Fruit fly (Drosophila melanogaster): ENCODE results near the gene schuy.

- TF ChIP-seq crol (GFP tag; IDR thresholded peaks at IDR 0.05) (no peak), ase (GFP tag; IDR thresholded peaks at IDR 0.05) (no peak), klu (GFP tag; IDR thresholded peaks at IDR 0.05) (no peak), inv (GFP tag; IDR thresholded peaks at IDR 0.05; ENCODE audit: partially characterized antibody) (peak; percentile 92), pnt (GFP tag; optimal IDR thresholded peaks at IDR 0.05) (no peak), CG17912 (GFP tag; optimal IDR thresholded peaks at IDR 0.05) (peak; percentile 76), emc (GFP tag; optimal IDR thresholded peaks at IDR 0.05) (no peak), CG11085 (GFP tag; IDR thresholded peaks at IDR 0.05) (no peak), insv (GFP tag; optimal IDR thresholded peaks at IDR 0.05) (peak in 1 of 2 experiments; percentile 91), CG6854 (GFP tag; optimal IDR thresholded peaks at IDR 0.05) (no peak), CG3281 (GFP tag; optimal IDR thresholded peaks at IDR 0.05) (peak; percentile 28), aop (GFP tag; IDR thresholded peaks at IDR 0.05) (no peak), Oaz (GFP tag; IDR thresholded peaks at IDR 0.05) (no peak)
Observed at dm6 chr3L:19991714-19992231, 5.9 kb downstream of the schuy start, which contains the start of the genes CG7646 and Nca.

All from whole organism, embryonic.